Fruit fly (Drosophila melanogaster): ENCODE measurements around the gene MED30.

The MED30 gene

dm6 chr3L:624203-624914, 29.5 kb downstream of the MED30 start (continued):
- no peak for TF ChIP-seq ro (GFP tag; IDR thresholded peaks at IDR 0.05)
- TF ChIP-seq CG15479 (GFP tag; optimal IDR thresholded peaks at IDR 0.05): peak; percentile 78
- no peak for TF ChIP-seq Asciz (GFP tag; optimal IDR thresholded peaks at IDR 0.05)
- TF ChIP-seq ftz-f1 (GFP tag; optimal IDR thresholded peaks at IDR 0.05): no peak
- no peak for TF ChIP-seq Lhr (GFP tag; optimal IDR thresholded peaks at IDR 0.05)
- no peak for TF ChIP-seq hbn (GFP tag; IDR thresholded peaks at IDR 0.05; ENCODE audit: partially characterized antibody)
- no peak for TF ChIP-seq CG12071 (GFP tag; optimal IDR thresholded peaks at IDR 0.05)
- TF ChIP-seq CG3065 (GFP tag; optimal IDR thresholded peaks at IDR 0.05): no peak
- no peak for TF ChIP-seq Jarid2 (GFP tag; optimal IDR thresholded peaks at IDR 0.05)
- TF ChIP-seq CG31224 (GFP tag; IDR thresholded peaks at IDR 0.05): no peak
- no peak for TF ChIP-seq caup (GFP tag; optimal IDR thresholded peaks at IDR 0.05; ENCODE audit: severe bottlenecking)
- no peak for TF ChIP-seq tap (tag; optimal IDR thresholded peaks at IDR 0.05)
- TF ChIP-seq CG8089 (GFP tag; optimal IDR thresholded peaks at IDR 0.05): no peak
- no peak for TF ChIP-seq Fer3 (tag; optimal IDR thresholded peaks at IDR 0.05)
- no peak for TF ChIP-seq lov (optimal IDR thresholded peaks at IDR 0.05)
- no peak for TF ChIP-seq lov (GFP tag; IDR thresholded peaks at IDR 0.05)
- no peak for TF ChIP-seq bsh (GFP tag; optimal IDR thresholded peaks at IDR 0.05)
- no peak for TF ChIP-seq Rx (GFP tag; IDR thresholded peaks at IDR 0.05)
- no peak for TF ChIP-seq Dref (GFP tag; IDR thresholded peaks at IDR 0.05)
- TF ChIP-seq lilli (GFP tag; optimal IDR thresholded peaks at IDR 0.05): no peak
- no peak for TF ChIP-seq hb (GFP tag; IDR thresholded peaks at IDR 0.05; ENCODE audit: partially characterized antibody)
- TF ChIP-seq seq (GFP tag; IDR thresholded peaks at IDR 0.05): no peak
- no peak for TF ChIP-seq fd3F (GFP tag; optimal IDR thresholded peaks at IDR 0.05)
- no peak for TF ChIP-seq lmd (GFP tag; IDR thresholded peaks at IDR 0.05)
- peak; percentile 5 for TF ChIP-seq gem (tag; optimal IDR thresholded peaks at IDR 0.05)
- no peak for TF ChIP-seq CG18476 (GFP tag; optimal IDR thresholded peaks at IDR 0.05)
- TF ChIP-seq zfh1 (GFP tag; IDR thresholded peaks at IDR 0.05): 0 out of 3 replicates have a peak, but pooled peaks have one; percentile 25
- no peak for TF ChIP-seq CG13894 (tag; optimal IDR thresholded peaks at IDR 0.05)
- TF ChIP-seq CG3838 (GFP tag; optimal IDR thresholded peaks at IDR 0.05): no peak
- TF ChIP-seq grn (GFP tag; optimal IDR thresholded peaks at IDR 0.05): no peak
- TF ChIP-seq Dfd (GFP tag; optimal IDR thresholded peaks at IDR 0.05): no peak
- no peak for TF ChIP-seq CG1832 (GFP tag; optimal IDR thresholded peaks at IDR 0.05)
- TF ChIP-seq Gug (GFP tag; IDR thresholded peaks at IDR 0.05): no peak
- TF ChIP-seq sc (optimal IDR thresholded peaks at IDR 0.05): no peak
- TF ChIP-seq sc (GFP tag; optimal IDR thresholded peaks at IDR 0.05): no peak
- no peak for TF ChIP-seq CG7556 (GFP tag; optimal IDR thresholded peaks at IDR 0.05)
- TF ChIP-seq crp (GFP tag; optimal IDR thresholded peaks at IDR 0.05): no peak
- peak in 1 of 2 experiments; percentile 24 for TF ChIP-seq Hr78 (GFP tag; optimal IDR thresholded peaks at IDR 0.05)
- peak; percentile 30 for TF ChIP-seq zf30C (GFP tag; optimal IDR thresholded peaks at IDR 0.05)
- TF ChIP-seq sug (tag; optimal IDR thresholded peaks at IDR 0.05): no peak
- peak; percentile 6 for TF ChIP-seq twi (tag; optimal IDR thresholded peaks at IDR 0.05)
- TF ChIP-seq CG31365 (tag; optimal IDR thresholded peaks at IDR 0.05): no peak
- TF ChIP-seq ind (GFP tag; optimal IDR thresholded peaks at IDR 0.05): no peak
- no peak for TF ChIP-seq Mrtf (GFP tag; IDR thresholded peaks at IDR 0.05)
- TF ChIP-seq CG8290 (GFP tag; optimal IDR thresholded peaks at IDR 0.05): no peak
- no peak for TF ChIP-seq CG8290 (tag; optimal IDR thresholded peaks at IDR 0.05)
- no peak for TF ChIP-seq CG16863 (GFP tag; optimal IDR thresholded peaks at IDR 0.05)
- no peak for TF ChIP-seq run (tag; optimal IDR thresholded peaks at IDR 0.05)
- TF ChIP-seq Dp (GFP tag; optimal IDR thresholded peaks at IDR 0.05): no peak
- no peak for TF ChIP-seq sima (GFP tag; optimal IDR thresholded peaks at IDR 0.05)

All from whole organism, embryonic.